Fruit fly (Drosophila melanogaster) whole organism, embryonic: ENCODE measurements around the gene Veneno.
A peak's percentile ranks its signal among the peaks of the same experiment; 100 is the strongest.

Experiments
- Asciz ChIP-seq: fragments of 200-800 bp; sonication (Bioruptor generic); optimal IDR thresholded peaks from 2 replicates; lab custom pipeline; 2017; ENCODE audit warnings: missing biosample characterization, mild to moderate bottlenecking, missing genetic modification characterization, missing genetic modification reagents
- Blimp-1 ChIP-seq: fragments of 200-800 bp; sonication (Bioruptor generic); optimal IDR thresholded peaks from 3 replicates; lab custom pipeline; 2018; ENCODE audit warnings: missing biosample characterization, missing genetic modification characterization, mild to moderate bottlenecking, moderate library complexity, missing genetic modification reagents
- CG1024 ChIP-seq: fragments of 200-800 bp; sonication (Bioruptor generic); IDR thresholded peaks from 2 replicates; pipeline ENCODE4 v1.3.6; 2022; ENCODE audit warnings: missing biosample characterization, missing genetic modification characterization
- CG10267 ChIP-seq: fragments of 200-800 bp; sonication (Bioruptor generic); optimal IDR thresholded peaks from 2 replicates; lab custom pipeline; 2018; ENCODE audit warnings: missing biosample characterization, mild to moderate bottlenecking, missing genetic modification characterization, moderate library complexity
- CG10654 ChIP-seq: fragments of 200-800 bp; sonication (Bioruptor generic); optimal IDR thresholded peaks from 2 replicates; lab custom pipeline; 2016; ENCODE audit warnings: missing biosample characterization, missing genetic modification characterization
- CG12104 ChIP-seq: fragments of 200-800 bp; sonication (Bioruptor generic); optimal IDR thresholded peaks from 3 replicates; lab custom pipeline; 2016; ENCODE audit warnings: missing biosample characterization, missing genetic modification characterization
- CG12744 ChIP-seq: fragments of 200-800 bp; sonication (Bioruptor generic); optimal IDR thresholded peaks from 2 replicates; lab custom pipeline; 2016; ENCODE audit warnings: missing biosample characterization, missing genetic modification characterization
- CG13424 ChIP-seq: fragments of 200-800 bp; sonication (Bioruptor generic); optimal IDR thresholded peaks from 2 replicates; lab custom pipeline; 2019; ENCODE audit warnings: missing biosample characterization, mild to moderate bottlenecking, missing genetic modification characterization, moderate library complexity
- CG13624 ChIP-seq: fragments of 200-800 bp; sonication (Bioruptor generic); optimal IDR thresholded peaks from 2 replicates; lab custom pipeline; 2016; ENCODE audit warnings: missing biosample characterization, missing genetic modification characterization
- CG14014 ChIP-seq: fragments of 200-800 bp; sonication (Bioruptor generic); IDR thresholded peaks from 2 replicates; pipeline ENCODE4 v1.3.6; 2022; ENCODE audit warnings: missing biosample characterization, missing genetic modification characterization
- CG14050 ChIP-seq: fragments of 200-800 bp; sonication (Bioruptor generic); IDR thresholded peaks from 3 replicates; pipeline ENCODE4 v1.3.6; 2022; ENCODE audit warnings: missing biosample characterization, missing genetic modification characterization
- CG15011 ChIP-seq: fragments of 200-800 bp; sonication (Bioruptor generic); optimal IDR thresholded peaks from 3 replicates; lab custom pipeline; 2018; ENCODE audit warnings: missing biosample characterization, mild to moderate bottlenecking, missing genetic modification characterization
- CG15269 ChIP-seq: fragments of 200-800 bp; sonication (Bioruptor generic); optimal IDR thresholded peaks from 2 replicates; lab custom pipeline; 2018; ENCODE audit warnings: missing biosample characterization, mild to moderate bottlenecking, missing genetic modification characterization, moderate library complexity
- CG15479 ChIP-seq: fragments of 200-800 bp; sonication (Bioruptor generic); optimal IDR thresholded peaks from 3 replicates; lab custom pipeline; 2019; ENCODE audit warnings: missing biosample characterization, mild to moderate bottlenecking, missing genetic modification characterization, moderate library complexity
- CG1647 ChIP-seq: fragments of 200-800 bp; sonication (Bioruptor generic); optimal IDR thresholded peaks from 3 replicates; lab custom pipeline; 2016; ENCODE audit warnings: missing biosample characterization, missing genetic modification characterization
- CG17328 ChIP-seq: fragments of 200-800 bp; sonication (Bioruptor generic); IDR thresholded peaks from 2 replicates; pipeline ENCODE4 v1.3.6; 2022; ENCODE audit warnings: missing biosample characterization, missing genetic modification characterization
- CG18599 ChIP-seq: fragments of 200-800 bp; sonication (Bioruptor generic); optimal IDR thresholded peaks from 3 replicates; lab custom pipeline; 2017; ENCODE audit warnings: missing biosample characterization, missing genetic modification characterization, mild to moderate bottlenecking, moderate library complexity, missing genetic modification reagents
- CG2202 ChIP-seq: fragments of 200-800 bp; sonication (Bioruptor generic); optimal IDR thresholded peaks from 2 replicates; lab custom pipeline; 2018; ENCODE audit warnings: missing biosample characterization, mild to moderate bottlenecking, missing genetic modification characterization
- CG31224 ChIP-seq: fragments of 200-800 bp; sonication (Bioruptor generic); IDR thresholded peaks from 2 replicates; pipeline ENCODE4 v1.3.6; 2022; ENCODE audit warnings: missing biosample characterization, missing genetic modification characterization
- CG3281 ChIP-seq: fragments of 200-800 bp; sonication (Bioruptor generic); optimal IDR thresholded peaks from 3 replicates; lab custom pipeline; 2017; ENCODE audit warnings: missing biosample characterization, mild to moderate bottlenecking, missing genetic modification characterization
- CG33213 ChIP-seq: fragments of 200-800 bp; sonication (Bioruptor generic); optimal IDR thresholded peaks from 3 replicates; lab custom pipeline; 2016; ENCODE audit warnings: missing biosample characterization, missing genetic modification characterization
- CG3407 ChIP-seq: fragments of 200-800 bp; sonication (Bioruptor generic); optimal IDR thresholded peaks from 2 replicates; lab custom pipeline; 2018; ENCODE audit warnings: missing biosample characterization, mild to moderate bottlenecking, missing genetic modification characterization
- CG34224 ChIP-seq: fragments of 200-800 bp; sonication (Bioruptor generic); IDR thresholded peaks from 3 replicates; pipeline ENCODE4 v1.3.6; 2022; ENCODE audit warnings: missing biosample characterization, missing genetic modification characterization; ENCODE audit not compliant: partially characterized antibody
- CG4328 ChIP-seq: fragments of 200-800 bp; sonication (Bioruptor generic); optimal IDR thresholded peaks from 3 replicates; lab custom pipeline; 2017; ENCODE audit warnings: missing biosample characterization, missing genetic modification reagents, missing genetic modification characterization
- CG4404 ChIP-seq: fragments of 200-800 bp; sonication (Bioruptor generic); IDR thresholded peaks from 2 replicates; pipeline ENCODE4 v1.3.6; 2022; ENCODE audit warnings: missing biosample characterization, missing genetic modification characterization
- CG8388 ChIP-seq: fragments of 200-800 bp; sonication (Bioruptor generic); optimal IDR thresholded peaks from 2 replicates; lab custom pipeline; 2019; ENCODE audit warnings: missing biosample characterization, mild to moderate bottlenecking, missing genetic modification characterization, moderate library complexity
- Dp ChIP-seq: fragments of 200-800 bp; sonication (Bioruptor generic); optimal IDR thresholded peaks from 2 replicates; lab custom pipeline; 2018; ENCODE audit warnings: missing biosample characterization, mild to moderate bottlenecking, missing genetic modification characterization, moderate library complexity
- Ets97D ChIP-seq: fragments of 200-800 bp; sonication (Bioruptor generic); optimal IDR thresholded peaks from 3 replicates; lab custom pipeline; 2016; ENCODE audit warnings: missing biosample characterization, missing genetic modification characterization
- H2.0 ChIP-seq: fragments of 200-800 bp; sonication (Bioruptor generic); IDR thresholded peaks from 2 replicates; pipeline ENCODE4 v1.3.6; 2022; ENCODE audit warnings: missing biosample characterization, missing genetic modification characterization
- MTF-1 ChIP-seq: fragments of 200-800 bp; sonication (Bioruptor generic); optimal IDR thresholded peaks from 2 replicates; lab custom pipeline; 2018; ENCODE audit warnings: missing biosample characterization, mild to moderate bottlenecking, missing genetic modification characterization, borderline replicate concordance
- NC2α ChIP-seq: fragments of 200-800 bp; sonication (Bioruptor generic); optimal IDR thresholded peaks from 2 replicates; lab custom pipeline; 2016; ENCODE audit warnings: missing biosample characterization, missing genetic modification characterization
- Opbp ChIP-seq: fragments of 200-800 bp; sonication (Bioruptor generic); IDR thresholded peaks from 3 replicates; pipeline ENCODE4 v1.3.6; 2022; ENCODE audit warnings: missing biosample characterization, missing genetic modification characterization; ENCODE audit not compliant: partially characterized antibody
- Rfx ChIP-seq: fragments of 200-800 bp; sonication (Bioruptor generic); IDR thresholded peaks from 2 replicates; pipeline ENCODE4 v1.3.6; 2022; ENCODE audit warnings: missing biosample characterization, missing genetic modification characterization
- Sry-δ ChIP-seq: fragments of 200-800 bp; sonication (Bioruptor generic); optimal IDR thresholded peaks from 2 replicates; lab custom pipeline; 2016; ENCODE audit warnings: missing biosample characterization, missing genetic modification characterization
- Xbp1 ChIP-seq: fragments of 200-800 bp; sonication (Bioruptor generic); optimal IDR thresholded peaks from 3 replicates; lab custom pipeline; 2016; ENCODE audit warnings: missing biosample characterization, mild to moderate bottlenecking, missing genetic modification characterization
- Xrp1 ChIP-seq: fragments of 200-800 bp; sonication (Bioruptor generic); IDR thresholded peaks from 2 replicates; pipeline ENCODE4 v1.3.6; 2022; ENCODE audit warnings: missing biosample characterization, missing genetic modification characterization
- aop ChIP-seq: fragments of 200-800 bp; sonication (Bioruptor generic); IDR thresholded peaks from 2 replicates; pipeline ENCODE4 v1.3.6; 2022; ENCODE audit warnings: missing biosample characterization, missing genetic modification characterization
- ap ChIP-seq: fragments of 200-800 bp; sonication (Bioruptor generic); IDR thresholded peaks from 2 replicates; pipeline ENCODE4 v1.3.6; 2022; ENCODE audit warnings: missing biosample characterization, missing genetic modification characterization
- ara ChIP-seq: fragments of 200-800 bp; sonication (Bioruptor generic); IDR thresholded peaks from 2 replicates; pipeline ENCODE4 v1.3.6; 2022; ENCODE audit warnings: missing biosample characterization, missing genetic modification characterization
- br ChIP-seq: fragments of >200 bp; optimal IDR thresholded peaks from 2 replicates; lab custom pipeline; 2017
- cas ChIP-seq: fragments of 200-800 bp; sonication (Bioruptor generic); IDR thresholded peaks from 2 replicates; pipeline ENCODE4 v1.3.6; 2022; ENCODE audit warnings: missing biosample characterization, missing genetic modification characterization
- corto ChIP-seq: fragments of 200-800 bp; sonication (Bioruptor generic); optimal IDR thresholded peaks from 2 replicates; lab custom pipeline; 2016; ENCODE audit warnings: missing biosample characterization, mild to moderate bottlenecking, missing genetic modification characterization, moderate library complexity
- crc ChIP-seq: fragments of 200-800 bp; sonication (Bioruptor generic); optimal IDR thresholded peaks from 2 replicates; lab custom pipeline; 2016; ENCODE audit warnings: missing biosample characterization, missing genetic modification characterization
- ham ChIP-seq: fragments of 200-800 bp; sonication (Bioruptor generic); IDR thresholded peaks from 2 replicates; pipeline ENCODE4 v1.3.6; 2022; ENCODE audit warnings: missing biosample characterization, missing genetic modification characterization
- lilli ChIP-seq: fragments of 200-800 bp; sonication (Bioruptor generic); optimal IDR thresholded peaks from 3 replicates; lab custom pipeline; 2016; ENCODE audit warnings: missing biosample characterization, missing genetic modification characterization
- pho ChIP-seq: fragments of 200-800 bp; sonication (Bioruptor generic); optimal IDR thresholded peaks from 2 replicates; lab custom pipeline; 2016; ENCODE audit warnings: missing biosample characterization, missing genetic modification characterization
- sc ChIP-seq, 3 experiments: fragments of >200 bp in 2 of 3; fragments of 200-800 bp in 1 of 3; sonication (Bioruptor generic) in 1 of 3; optimal IDR thresholded peaks; 2 replicates in 2 of 3; 3 replicates in 1 of 3; lab custom pipeline; 2017; ENCODE audit warnings: mild to moderate bottlenecking in 1 of 3, missing biosample characterization in 1 of 3, missing genetic modification characterization in 1 of 3, missing genetic modification reagents in 1 of 3
- scrt ChIP-seq: fragments of 200-800 bp; sonication (Bioruptor generic); optimal IDR thresholded peaks from 2 replicates; lab custom pipeline; 2018; ENCODE audit warnings: missing biosample characterization, mild to moderate bottlenecking, missing genetic modification characterization, moderate library complexity
- so ChIP-seq: fragments of 200-800 bp; sonication (Bioruptor generic); IDR thresholded peaks from 3 replicates; pipeline ENCODE4 v1.3.6; 2022; ENCODE audit warnings: missing biosample characterization, missing genetic modification characterization
- trh ChIP-seq: fragments of 200-800 bp; sonication (Bioruptor generic); optimal IDR thresholded peaks from 2 replicates; lab custom pipeline; 2016; ENCODE audit warnings: missing biosample characterization, missing genetic modification characterization

Veneno gene

dm6 chr3R:8354458-8354857, 7.9 kb downstream of the Veneno start (continued):
- TF ChIP-seq CG13424 (tag; lab: Kevin White, UChicago) (peak; percentile 49), aop (no peak), Blimp-1 (GFP tag; lab: Kevin White, UChicago) (peak; percentile 15), CG10267 (tag; lab: Kevin White, UChicago) (peak; percentile 1), ara (GFP tag; lab: Robert Waterston, UW) (peak; percentile 23; the same call in 1 of the 2 replicates), CG15269 (tag; lab: Kevin White, UChicago) (peak; percentile 72), CG17328 (GFP tag; lab: Robert Waterston, UW) (peak; percentile 54; the same call in 1 of the 2 replicates), br (lab: Kevin White, UChicago) (no peak), so (GFP tag; lab: Robert Waterston, UW) (peak; percentile 62; the same call in 1 of the 3 replicates), CG14014 (GFP tag; lab: Robert Waterston, UW) (peak; percentile 59; the same call in 1 of the 2 replicates), lilli (peak; percentile 38), sc (optimal IDR thresholded peaks at IDR 0.05; lab: Kevin White, UChicago) (no peak), sc (GFP tag; optimal IDR thresholded peaks at IDR 0.05; lab: Kevin White, UChicago) (no peak), CG4328 (GFP tag; lab: Kevin White, UChicago) (no peak), Xbp1 (GFP tag; lab: Kevin White, UChicago) (peak; percentile 42), Xrp1 (GFP tag; lab: Robert Waterston, UW) (peak; percentile 65), CG3407 (peak; percentile 39), CG34224 (no peak), CG13624 (GFP tag; lab: Kevin White, UChicago) (no peak), pho (GFP tag; lab: Kevin White, UChicago) (no peak), crc (GFP tag; lab: Kevin White, UChicago) (no peak), trh (no peak), ap (peak; percentile 40; the same call in 1 of the 2 replicates), CG1024 (0 out of 2 replicates have a peak, but pooled peaks have one; percentile 16), CG14050 (peak; percentile 64; the same call in 2 of the 3 replicates), MTF-1 (peak; percentile 21), Opbp (no peak), CG18599 (peak; percentile 67), Sry-δ (GFP tag; lab: Kevin White, UChicago) (no peak), CG31224 (GFP tag; lab: Robert Waterston, UW) (peak; percentile 40; the same call in 1 of the 2 replicates), Ets97D (GFP tag; lab: Kevin White, UChicago) (no peak), CG15011 (GFP tag; lab: Kevin White, UChicago) (no peak), CG12104 (no peak), scrt (no peak), H2.0 (GFP tag; lab: Robert Waterston, UW) (peak; percentile 40; the same call in 1 of the 2 replicates), CG10654 (GFP tag; lab: Kevin White, UChicago) (peak; percentile 34), CG15479 (GFP tag; lab: Kevin White, UChicago) (no peak), NC2α (GFP tag; lab: Kevin White, UChicago) (no peak), CG1647 (GFP tag; lab: Kevin White, UChicago) (peak; percentile 1), CG33213 (no peak), CG3281 (peak; percentile 26), CG8388 (GFP tag; lab: Kevin White, UChicago) (peak; percentile 19), corto (GFP tag; lab: Kevin White, UChicago) (no peak), CG4404 (GFP tag; lab: Robert Waterston, UW) (no peak), CG2202 (tag; lab: Kevin White, UChicago) (no peak), cas (GFP tag; lab: Robert Waterston, UW) (0 out of 2 replicates have a peak, but pooled peaks have one; percentile 30), Rfx (peak; percentile 74), Asciz (no peak), CG12744 (no peak), ham (no peak), Dp (GFP tag; lab: Kevin White, UChicago) (no peak)
